Fruit fly (Drosophila melanogaster) whole organism, prepupa: ENCODE data around the gene Sdhaf3.

Experiments
- Blimp-1 ChIP-seq: fragments of 200-800 bp; sonication (Bioruptor generic); optimal IDR thresholded peaks from 3 replicates; lab custom pipeline; 2017; ENCODE audit warnings: missing biosample characterization, missing genetic modification characterization, mild to moderate bottlenecking, moderate library complexity, missing genetic modification reagents
- CG10669 ChIP-seq: fragments of 200-800 bp; sonication (Bioruptor generic); optimal IDR thresholded peaks from 3 replicates; lab custom pipeline; 2018; ENCODE audit warnings: missing biosample characterization, mild to moderate bottlenecking, missing genetic modification characterization, moderate library complexity
- CG11294 ChIP-seq: fragments of 200-800 bp; sonication (Bioruptor generic); IDR thresholded peaks from 2 replicates; pipeline ENCODE4 v1.3.6; 2022; ENCODE audit warnings: missing biosample characterization, missing genetic modification characterization
- CG11762 ChIP-seq: fragments of 200-800 bp; sonication (Bioruptor generic); optimal IDR thresholded peaks from 3 replicates; lab custom pipeline; 2016; ENCODE audit warnings: missing biosample characterization, missing genetic modification characterization; ENCODE audit not compliant: insufficient read depth
- CG11902 ChIP-seq: fragments of 200-800 bp; sonication (Bioruptor generic); optimal IDR thresholded peaks from 3 replicates; lab custom pipeline; 2016; ENCODE audit warnings: missing biosample characterization, missing genetic modification characterization
- CG15336 ChIP-seq: fragments of 200-800 bp; sonication (Bioruptor generic); IDR thresholded peaks from 2 replicates; pipeline ENCODE4 v1.3.6; 2022; ENCODE audit warnings: missing biosample characterization, missing genetic modification characterization
- CG1621 ChIP-seq: fragments of 200-800 bp; sonication (Bioruptor generic); optimal IDR thresholded peaks from 3 replicates; lab custom pipeline; 2018; ENCODE audit warnings: missing biosample characterization, mild to moderate bottlenecking, missing genetic modification characterization
- CG3032 ChIP-seq: fragments of 200-800 bp; optimal IDR thresholded peaks from 2 replicates; lab custom pipeline; 2019; ENCODE audit warnings: missing biosample characterization, mild to moderate bottlenecking, missing genetic modification characterization, moderate library complexity
- CG32006 ChIP-seq: fragments of 200-800 bp; sonication (Bioruptor generic); optimal IDR thresholded peaks from 3 replicates; lab custom pipeline; 2017; ENCODE audit warnings: missing biosample characterization, mild to moderate bottlenecking, missing genetic modification characterization
- CG34406 ChIP-seq: fragments of 200-800 bp; sonication (Bioruptor generic); optimal IDR thresholded peaks from 3 replicates; lab custom pipeline; 2016; ENCODE audit warnings: missing biosample characterization, missing genetic modification characterization
- CG3919 ChIP-seq: fragments of 200-800 bp; sonication (Bioruptor generic); optimal IDR thresholded peaks from 3 replicates; lab custom pipeline; 2016; ENCODE audit warnings: missing biosample characterization, missing genetic modification characterization
- CG4318 ChIP-seq: fragments of 200-800 bp; sonication (Bioruptor generic); optimal IDR thresholded peaks from 3 replicates; lab custom pipeline; 2017; ENCODE audit warnings: missing biosample characterization, mild to moderate bottlenecking, missing genetic modification characterization
- CG6163 ChIP-seq: fragments of 200-800 bp; sonication (Bioruptor generic); IDR thresholded peaks from 3 replicates; pipeline ENCODE4 v1.3.6; 2022; ENCODE audit warnings: missing biosample characterization, missing genetic modification characterization
- CG6792 ChIP-seq: fragments of 200-800 bp; sonication (Bioruptor generic); optimal IDR thresholded peaks from 3 replicates; lab custom pipeline; 2016; ENCODE audit warnings: missing biosample characterization, missing genetic modification characterization
- CG6808 ChIP-seq: fragments of 200-800 bp; sonication (Bioruptor generic); optimal IDR thresholded peaks from 3 replicates; lab custom pipeline; 2017; ENCODE audit warnings: missing biosample characterization, missing genetic modification characterization, mild to moderate bottlenecking, moderate library complexity, missing genetic modification reagents
- CG7368 ChIP-seq: fragments of 200-800 bp; sonication (Bioruptor generic); optimal IDR thresholded peaks from 3 replicates; lab custom pipeline; 2016; ENCODE audit warnings: missing biosample characterization, missing genetic modification characterization
- CG9139 ChIP-seq: fragments of 200-800 bp; sonication (Bioruptor generic); optimal IDR thresholded peaks from 3 replicates; lab custom pipeline; 2017; ENCODE audit warnings: missing biosample characterization, mild to moderate bottlenecking, missing genetic modification characterization
- Eip75B ChIP-seq: fragments of 200-800 bp; sonication (Bioruptor generic); optimal IDR thresholded peaks from 3 replicates; lab custom pipeline; 2016; ENCODE audit warnings: missing biosample characterization, missing genetic modification characterization
- Eip78C ChIP-seq: fragments of 200-800 bp; sonication (Bioruptor generic); peaks from one replicate; lab custom pipeline; 2016; ENCODE audit warnings: missing biosample characterization, missing genetic modification characterization
- Ets96B ChIP-seq: fragments of 200-800 bp; optimal IDR thresholded peaks from 2 replicates; lab custom pipeline; 2019; ENCODE audit warnings: missing biosample characterization, mild to moderate bottlenecking, missing genetic modification characterization, moderate library complexity
- Gug ChIP-seq: fragments of 200-800 bp; sonication (Bioruptor generic); IDR thresholded peaks from 2 replicates; pipeline ENCODE4 v1.3.6; 2022; ENCODE audit warnings: missing biosample characterization, missing genetic modification characterization
- Hr4 ChIP-seq: fragments of 200-800 bp; sonication (Bioruptor generic); optimal IDR thresholded peaks from 3 replicates; lab custom pipeline; 2016; ENCODE audit warnings: missing biosample characterization, missing genetic modification characterization
- Lpt ChIP-seq: fragments of 200-800 bp; sonication (Bioruptor generic); optimal IDR thresholded peaks from 3 replicates; lab custom pipeline; 2016; ENCODE audit warnings: missing biosample characterization, missing genetic modification characterization
- Met ChIP-seq: fragments of 200-800 bp; sonication (Bioruptor generic); optimal IDR thresholded peaks from 3 replicates; lab custom pipeline; 2016; ENCODE audit warnings: missing biosample characterization, missing genetic modification characterization
- OdsH ChIP-seq: fragments of 200-800 bp; sonication (Bioruptor generic); optimal IDR thresholded peaks from 3 replicates; lab custom pipeline; 2016; ENCODE audit warnings: missing biosample characterization, missing genetic modification characterization
- Smox ChIP-seq: fragments of 200-800 bp; sonication (Bioruptor generic); optimal IDR thresholded peaks from 3 replicates; lab custom pipeline; 2016; ENCODE audit warnings: missing biosample characterization, missing genetic modification characterization
- Sox14 ChIP-seq: fragments of 200-800 bp; sonication (Bioruptor generic); optimal IDR thresholded peaks from 3 replicates; lab custom pipeline; 2016; ENCODE audit warnings: missing biosample characterization, missing genetic modification characterization
- Sox15 ChIP-seq: fragments of 200-800 bp; sonication (Bioruptor generic); optimal IDR thresholded peaks from 3 replicates; lab custom pipeline; 2016; ENCODE audit warnings: missing biosample characterization, missing genetic modification characterization
- achi ChIP-seq: fragments of 200-800 bp; sonication (Bioruptor generic); optimal IDR thresholded peaks from 3 replicates; lab custom pipeline; 2016; ENCODE audit warnings: missing biosample characterization, missing genetic modification characterization
- acj6 ChIP-seq: fragments of 200-800 bp; sonication (Bioruptor generic); optimal IDR thresholded peaks from 3 replicates; lab custom pipeline; 2016; ENCODE audit warnings: missing biosample characterization, missing genetic modification characterization
- dac ChIP-seq: fragments of 200-800 bp; sonication (Bioruptor generic); optimal IDR thresholded peaks from 2 replicates; lab custom pipeline; 2017; ENCODE audit warnings: missing biosample characterization, mild to moderate bottlenecking, missing genetic modification characterization
- dsx ChIP-seq: fragments of 200-800 bp; optimal IDR thresholded peaks from 3 replicates; lab custom pipeline; 2019; ENCODE audit warnings: missing biosample characterization, mild to moderate bottlenecking, missing genetic modification characterization, moderate library complexity; ENCODE audit not compliant: poor library complexity, severe bottlenecking
- eg ChIP-seq: fragments of 200-800 bp; sonication (Bioruptor generic); IDR thresholded peaks from 3 replicates; pipeline ENCODE4 v1.3.6; 2022; ENCODE audit warnings: missing biosample characterization, missing genetic modification characterization
- esn ChIP-seq: fragments of 200-800 bp; sonication (Bioruptor generic); optimal IDR thresholded peaks from 2 replicates; lab custom pipeline; 2016; ENCODE audit warnings: missing biosample characterization, mild to moderate bottlenecking, missing genetic modification characterization, moderate library complexity
- fd59A ChIP-seq: fragments of 200-800 bp; sonication (Bioruptor generic); optimal IDR thresholded peaks from 2 replicates; lab custom pipeline; 2017; ENCODE audit warnings: missing biosample characterization, mild to moderate bottlenecking, missing genetic modification characterization, missing genetic modification reagents
- fd85E ChIP-seq: fragments of 200-800 bp; sonication (Bioruptor generic); optimal IDR thresholded peaks from 3 replicates; lab custom pipeline; 2016; ENCODE audit warnings: missing biosample characterization, missing genetic modification characterization
- fkh ChIP-seq: fragments of 200-800 bp; sonication (Bioruptor generic); optimal IDR thresholded peaks from 3 replicates; lab custom pipeline; 2017; ENCODE audit warnings: missing biosample characterization, mild to moderate bottlenecking, missing genetic modification characterization, moderate library complexity
- pdm3 ChIP-seq: fragments of 200-800 bp; sonication (Bioruptor generic); optimal IDR thresholded peaks from 3 replicates; lab custom pipeline; 2016; ENCODE audit warnings: missing biosample characterization, missing genetic modification characterization
- salr ChIP-seq, 2 experiments: fragments of 200-800 bp; sonication (Bioruptor generic); optimal IDR thresholded peaks; 3 replicates each; lab custom pipeline; 2016 to 2018; ENCODE audit warnings: missing biosample characterization in 2 of 2, missing genetic modification characterization in 2 of 2, mild to moderate bottlenecking in 1 of 2
- spab ChIP-seq: fragments of 200-800 bp; sonication (Bioruptor generic); optimal IDR thresholded peaks from 2 replicates; lab custom pipeline; 2017; ENCODE audit warnings: missing biosample characterization, mild to moderate bottlenecking, missing genetic modification characterization, missing genetic modification reagents
- ss ChIP-seq, 2 experiments: fragments of 200-800 bp; sonication (Bioruptor generic); optimal IDR thresholded peaks; 2 replicates in 1 of 2; 3 replicates in 1 of 2; lab custom pipeline; 2017 to 2018; ENCODE audit warnings: mild to moderate bottlenecking in 2 of 2, missing biosample characterization in 2 of 2, missing genetic modification characterization in 2 of 2, moderate library complexity in 1 of 2
- svp ChIP-seq: fragments of 200-800 bp; sonication (Bioruptor generic); peaks from one replicate; lab custom pipeline; 2016; ENCODE audit warnings: missing biosample characterization, missing genetic modification characterization
- topi ChIP-seq: fragments of 200-800 bp; sonication (Bioruptor generic); optimal IDR thresholded peaks from 3 replicates; lab custom pipeline; 2016; ENCODE audit warnings: missing biosample characterization, missing genetic modification characterization
- vri ChIP-seq: fragments of 200-800 bp; sonication (Bioruptor generic); optimal IDR thresholded peaks from 3 replicates; lab custom pipeline; 2016; ENCODE audit warnings: missing biosample characterization, mild to moderate bottlenecking, missing genetic modification characterization

The Sdhaf3 gene

dm6 chr3R:16524593-16525111 lies 42.4 kb upstream of the Sdhaf3 start:
- TF ChIP-seq Hr4 (no peak), Sox14 (GFP tag; lab: Kevin White, UChicago) (peak; percentile 54), svp (GFP tag; lab: Kevin White, UChicago) (peak; percentile 54), CG3032 (tag; lab: Kevin White, UChicago) (peak; percentile 45), Smox (no peak), fd85E (peak; percentile 54), Ets96B (peak; percentile 58), salr (GFP tag; optimal IDR thresholded peaks at IDR 0.05; lab: Kevin White, UChicago) (peak; percentile 37 to 43), spab (GFP tag; lab: Kevin White, UChicago) (peak; percentile 35), vri (GFP tag; lab: Kevin White, UChicago) (no peak), CG4318 (GFP tag; lab: Kevin White, UChicago) (peak; percentile 75), pdm3 (GFP tag; lab: Kevin White, UChicago) (peak; percentile 53), CG11902 (peak; percentile 32), Sox15 (GFP tag; lab: Kevin White, UChicago) (peak; percentile 40), CG6792 (GFP tag; lab: Kevin White, UChicago) (peak; percentile 14), CG11294 (GFP tag; lab: Robert Waterston, UW) (peak; percentile 34; the same call in 1 of the 2 replicates), CG11762 (GFP tag; lab: Kevin White, UChicago) (peak; percentile 17), esn (GFP tag; lab: Kevin White, UChicago) (no peak), OdsH (GFP tag; lab: Kevin White, UChicago) (peak; percentile 39), dsx (GFP tag; lab: Kevin White, UChicago) (no peak), CG6163 (GFP tag; lab: Robert Waterston, UW) (0 out of 3 replicates have a peak, but pooled peaks have one; percentile 65), CG32006 (peak; percentile 73), CG6808 (GFP tag; lab: Kevin White, UChicago) (peak; percentile 35), achi (GFP tag; lab: Kevin White, UChicago) (peak; percentile 21), Blimp-1 (GFP tag; lab: Kevin White, UChicago) (no peak), CG9139 (GFP tag; lab: Kevin White, UChicago) (peak; percentile 29), Eip78C (GFP tag; lab: Kevin White, UChicago) (peak; percentile 82), fd59A (GFP tag; lab: Kevin White, UChicago) (peak; percentile 57), ss (GFP tag; optimal IDR thresholded peaks at IDR 0.05; lab: Kevin White, UChicago) (peak in 1 of 2 experiments; percentile 14), CG34406 (no peak), Gug (GFP tag; lab: Robert Waterston, UW) (peak; percentile 37; the same call in 1 of the 2 replicates), CG10669 (GFP tag; lab: Kevin White, UChicago) (peak; percentile 53), Eip75B (GFP tag; lab: Kevin White, UChicago) (no peak), acj6 (GFP tag; lab: Kevin White, UChicago) (peak; percentile 35), Met (GFP tag; lab: Kevin White, UChicago) (no peak), topi (GFP tag; lab: Kevin White, UChicago) (no peak), CG7368 (GFP tag; lab: Kevin White, UChicago) (peak; percentile 42), CG3919 (GFP tag; lab: Kevin White, UChicago) (peak; percentile 47), eg (GFP tag; lab: Robert Waterston, UW) (0 out of 3 replicates have a peak, but pooled peaks have one; percentile 34), Lpt (GFP tag; lab: Kevin White, UChicago) (peak; percentile 29), CG15336 (GFP tag; lab: Robert Waterston, UW) (peak; percentile 20; the same call in 1 of the 2 replicates), CG1621 (tag; lab: Kevin White, UChicago) (peak; percentile 41), fkh (peak; percentile 86), dac (peak; percentile 33)
- TF ChIP-seq, all 60 proteins: peak for 34
